Worm (Caenorhabditis elegans) whole organism, L2 larva: ENCODE results near the gene fbxa-81.

Experiments used
- lin-11 ChIP-seq: fragments of 150-350 bp; sonication (generic microtip); optimal IDR thresholded peaks from 2 replicates; lab custom pipeline; 2014; ENCODE audit warnings: missing biosample characterization, missing genetic modification characterization, inconsistent platforms, mixed read lengths
- lsy-2 ChIP-seq, 2 experiments: fragments of 150-350 bp in 1 of 2; sonication (generic microtip) in 1 of 2; optimal IDR thresholded peaks; 2 replicates each; lab custom pipeline; 2014 to 2017; ENCODE audit warnings: missing biosample characterization in 2 of 2, missing genetic modification characterization in 2 of 2
- mbf-1 ChIP-seq: sonication (generic microtip); optimal IDR thresholded peaks from 2 replicates; lab custom pipeline; 2017; ENCODE audit warnings: missing biosample characterization, missing genetic modification characterization
- mdl-1 ChIP-seq, 2 experiments: fragments of 150-350 bp in 1 of 2; sonication (generic microtip) in 1 of 2; optimal IDR thresholded peaks; 2 replicates each; lab custom pipeline; 2017; ENCODE audit warnings: missing biosample characterization in 2 of 2, missing genetic modification characterization in 2 of 2
- nhr-11 ChIP-seq: fragments of 150-350 bp; optimal IDR thresholded peaks from 2 replicates; lab custom pipeline; 2014; ENCODE audit warnings: missing biosample characterization, missing genetic modification characterization
- snpc-4 ChIP-seq: fragments of 150-350 bp; optimal IDR thresholded peaks from 2 replicates; lab custom pipeline; 2014; ENCODE audit warnings: missing biosample characterization, missing genetic modification characterization
- unc-62 ChIP-seq: fragments of 150-350 bp; optimal IDR thresholded peaks from 2 replicates; lab custom pipeline; 2014; ENCODE audit warnings: missing biosample characterization, missing genetic modification reagents, missing genetic modification characterization
- zag-1 ChIP-seq: fragments of 150-350 bp; optimal IDR thresholded peaks from 2 replicates; lab custom pipeline; 2014; ENCODE audit warnings: missing biosample characterization, missing genetic modification characterization

DNA sequence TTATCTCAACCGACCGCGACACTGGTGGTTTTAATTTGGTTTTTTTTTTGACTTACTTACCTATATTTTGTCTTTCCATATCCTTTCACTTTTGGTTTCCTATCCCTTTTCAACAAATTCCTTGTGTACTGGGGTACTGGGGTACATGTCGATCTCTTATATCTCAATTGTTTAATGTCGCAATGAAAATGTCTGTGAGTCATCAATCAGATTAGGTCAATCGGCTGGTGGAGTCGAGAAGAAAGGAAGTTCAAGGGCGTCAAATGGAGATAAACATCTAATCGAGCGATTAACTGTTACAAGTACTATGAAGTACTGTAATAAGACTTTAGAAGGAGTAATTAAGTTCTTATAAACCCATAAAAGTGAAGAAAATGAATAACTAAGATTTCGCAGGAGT lies 34.0 kb upstream of the fbxa-81 start:
- TF ChIP-seq lin-11 (tag; lab: Kevin White, UChicago) (no peak), mdl-1 (tag; optimal IDR thresholded peaks at IDR 0.05; lab: Kevin White, UChicago) (no peak), unc-62 (GFP tag; lab: Kevin White, UChicago) (no peak), nhr-11 (tag; lab: Kevin White, UChicago) (no peak), zag-1 (tag; lab: Kevin White, UChicago) (no peak), lsy-2 (tag; optimal IDR thresholded peaks at IDR 0.05; lab: Kevin White, UChicago) (peak in 1 of 2 experiments; percentile 21), snpc-4 (tag; lab: Kevin White, UChicago) (no peak), mbf-1 (tag; lab: Kevin White, UChicago) (no peak)
